Fruit fly (Drosophila melanogaster) whole organism, embryonic: ENCODE measurements around the gene CG5910.

Source experiments
- B-H1 ChIP-seq: fragments of 200-800 bp; sonication (Bioruptor generic); IDR thresholded peaks from 3 replicates; pipeline ENCODE4 v1.3.6; 2022; ENCODE audit warnings: missing biosample characterization, missing genetic modification characterization
- Bdp1 ChIP-seq: fragments of 200-800 bp; sonication (Bioruptor generic); optimal IDR thresholded peaks from 3 replicates; lab custom pipeline; 2016; ENCODE audit warnings: missing biosample characterization, missing genetic modification characterization
- C15 ChIP-seq: fragments of 200-800 bp; sonication (Bioruptor generic); IDR thresholded peaks from 3 replicates; pipeline ENCODE4 v1.3.6; 2022; ENCODE audit warnings: missing biosample characterization, missing genetic modification characterization
- CG1024 ChIP-seq: fragments of 200-800 bp; sonication (Bioruptor generic); IDR thresholded peaks from 2 replicates; pipeline ENCODE4 v1.3.6; 2022; ENCODE audit warnings: missing biosample characterization, missing genetic modification characterization
- CG13775 ChIP-seq: fragments of 200-800 bp; sonication (Bioruptor generic); optimal IDR thresholded peaks from 3 replicates; lab custom pipeline; 2017; ENCODE audit warnings: missing biosample characterization, mild to moderate bottlenecking, missing genetic modification characterization
- CG13894 ChIP-seq: fragments of 200-800 bp; sonication (Bioruptor generic); optimal IDR thresholded peaks from 3 replicates; lab custom pipeline; 2018; ENCODE audit warnings: missing biosample characterization, mild to moderate bottlenecking, missing genetic modification characterization, moderate library complexity
- CG14667 ChIP-seq: fragments of 200-800 bp; sonication (Bioruptor generic); IDR thresholded peaks from 2 replicates; pipeline ENCODE4 v1.3.6; 2022; ENCODE audit warnings: missing biosample characterization, missing genetic modification characterization
- CG17186 ChIP-seq: fragments of 200-800 bp; sonication (Bioruptor generic); optimal IDR thresholded peaks from 3 replicates; lab custom pipeline; 2017; ENCODE audit warnings: missing biosample characterization, missing genetic modification reagents, missing genetic modification characterization
- CG17385 ChIP-seq: fragments of 200-800 bp; sonication (Bioruptor generic); optimal IDR thresholded peaks from 3 replicates; lab custom pipeline; 2018; ENCODE audit warnings: missing biosample characterization, mild to moderate bottlenecking, missing genetic modification characterization
- CG17829 ChIP-seq: fragments of 200-800 bp; optimal IDR thresholded peaks from 2 replicates; lab custom pipeline; 2019; ENCODE audit warnings: missing biosample characterization, mild to moderate bottlenecking, missing genetic modification characterization, moderate library complexity
- CG1792 ChIP-seq: fragments of 200-800 bp; sonication (Bioruptor generic); optimal IDR thresholded peaks from 2 replicates; lab custom pipeline; 2016; ENCODE audit warnings: missing biosample characterization, missing genetic modification characterization
- CG2889 ChIP-seq: fragments of 200-800 bp; sonication (Bioruptor generic); IDR thresholded peaks from 3 replicates; pipeline ENCODE4 v1.3.6; 2022; ENCODE audit warnings: missing biosample characterization, missing genetic modification characterization
- CG31224 ChIP-seq: fragments of 200-800 bp; sonication (Bioruptor generic); IDR thresholded peaks from 2 replicates; pipeline ENCODE4 v1.3.6; 2022; ENCODE audit warnings: missing biosample characterization, missing genetic modification characterization
- CG6683 ChIP-seq: fragments of 200-800 bp; sonication (Bioruptor generic); optimal IDR thresholded peaks from 2 replicates; lab custom pipeline; 2017; ENCODE audit warnings: missing biosample characterization, mild to moderate bottlenecking, missing genetic modification characterization, missing genetic modification reagents
- CG7357 ChIP-seq: fragments of 200-800 bp; sonication (Bioruptor generic); IDR thresholded peaks from 3 replicates; pipeline ENCODE4 v1.3.6; 2022; ENCODE audit warnings: missing biosample characterization, missing genetic modification characterization
- CG8281 ChIP-seq: fragments of 200-800 bp; sonication (Bioruptor generic); optimal IDR thresholded peaks from 2 replicates; lab custom pipeline; 2018; ENCODE audit warnings: missing biosample characterization, mild to moderate bottlenecking, missing genetic modification characterization, moderate library complexity
- CTCF ChIP-seq: fragments of 200-800 bp; sonication (Bioruptor generic); optimal IDR thresholded peaks from 2 replicates; lab custom pipeline; 2017; ENCODE audit warnings: missing biosample characterization, mild to moderate bottlenecking, missing genetic modification characterization, moderate library complexity
- D ChIP-seq, 2 experiments: fragments of 200-800 bp in 1 of 2; fragments of >200 bp in 1 of 2; sonication (Bioruptor generic) in 1 of 2; optimal IDR thresholded peaks; 2 replicates in 1 of 2; 3 replicates in 1 of 2; lab custom pipeline; 2017; ENCODE audit warnings: mild to moderate bottlenecking in 1 of 2, missing biosample characterization in 1 of 2, missing genetic modification characterization in 1 of 2, missing genetic modification reagents in 1 of 2
- Dad ChIP-seq: fragments of 200-800 bp; sonication (Bioruptor generic); optimal IDR thresholded peaks from 3 replicates; lab custom pipeline; 2016; ENCODE audit warnings: missing biosample characterization, missing genetic modification characterization
- Dip2 ChIP-seq: fragments of 200-800 bp; sonication (Bioruptor generic); IDR thresholded peaks from 2 replicates; pipeline ENCODE4 v1.3.6; 2022; ENCODE audit warnings: missing biosample characterization, missing genetic modification characterization
- Doc2 ChIP-seq: fragments of 200-800 bp; sonication (Bioruptor generic); IDR thresholded peaks from 2 replicates; pipeline ENCODE4 v1.3.6; 2022; ENCODE audit warnings: missing biosample characterization, missing genetic modification characterization
- Gsc ChIP-seq: fragments of 200-800 bp; sonication (Bioruptor generic); IDR thresholded peaks from 2 replicates; pipeline ENCODE4 v1.3.6; 2022; ENCODE audit warnings: missing biosample characterization, missing genetic modification characterization
- HmgD ChIP-seq: fragments of 200-800 bp; sonication (Bioruptor generic); optimal IDR thresholded peaks from 3 replicates; lab custom pipeline; 2016; ENCODE audit warnings: missing biosample characterization, missing genetic modification characterization
- MESR4 ChIP-seq: fragments of 200-800 bp; sonication (Bioruptor generic); optimal IDR thresholded peaks from 2 replicates; lab custom pipeline; 2018; ENCODE audit warnings: missing biosample characterization, mild to moderate bottlenecking, missing genetic modification characterization, moderate library complexity
- Oaz ChIP-seq: fragments of 200-800 bp; sonication (Bioruptor generic); IDR thresholded peaks from 2 replicates; pipeline ENCODE4 v1.3.6; 2022; ENCODE audit warnings: missing biosample characterization, missing genetic modification characterization
- Sin3A ChIP-seq: fragments of >200 bp; optimal IDR thresholded peaks from 2 replicates; lab custom pipeline; 2018
- Six4 ChIP-seq: fragments of 200-800 bp; sonication (Bioruptor generic); optimal IDR thresholded peaks from 2 replicates; lab custom pipeline; 2016; ENCODE audit warnings: missing biosample characterization, missing genetic modification characterization
- Sox102F ChIP-seq: fragments of 200-800 bp; sonication (Bioruptor generic); optimal IDR thresholded peaks from 2 replicates; lab custom pipeline; 2018; ENCODE audit warnings: missing biosample characterization, mild to moderate bottlenecking, missing genetic modification characterization, moderate library complexity
- Trl ChIP-seq, 3 experiments: fragments of >200 bp in 2 of 3; fragments of 200-800 bp in 1 of 3; sonication (Bioruptor generic) in 1 of 3; optimal IDR thresholded peaks; 2 replicates in 1 of 3; 3 replicates in 2 of 3; lab custom pipeline; 2016 to 2017; ENCODE audit warnings: missing biosample characterization in 1 of 3, missing genetic modification characterization in 1 of 3
- Vsx1 ChIP-seq: fragments of 200-800 bp; sonication (Bioruptor generic); optimal IDR thresholded peaks from 2 replicates; lab custom pipeline; 2017; ENCODE audit warnings: missing biosample characterization, mild to moderate bottlenecking, missing genetic modification characterization, missing genetic modification reagents
- ac ChIP-seq: fragments of 200-800 bp; sonication (Bioruptor generic); optimal IDR thresholded peaks from 3 replicates; lab custom pipeline; 2017; ENCODE audit warnings: missing biosample characterization, mild to moderate bottlenecking, missing genetic modification characterization
- bbx ChIP-seq: fragments of 200-800 bp; sonication (Bioruptor generic); IDR thresholded peaks from 2 replicates; pipeline ENCODE4 v1.3.6; 2022; ENCODE audit warnings: missing biosample characterization, missing genetic modification characterization; ENCODE audit not compliant: partially characterized antibody
- bigmax ChIP-seq: fragments of 200-800 bp; sonication (Bioruptor generic); optimal IDR thresholded peaks from 2 replicates; lab custom pipeline; 2018; ENCODE audit warnings: missing biosample characterization, mild to moderate bottlenecking, missing genetic modification characterization
- dan ChIP-seq: fragments of 200-800 bp; sonication (Bioruptor generic); IDR thresholded peaks from 2 replicates; pipeline ENCODE4 v1.3.6; 2022; ENCODE audit warnings: missing biosample characterization, missing genetic modification characterization
- emc ChIP-seq: fragments of 200-800 bp; sonication (Bioruptor generic); optimal IDR thresholded peaks from 2 replicates; lab custom pipeline; 2016; ENCODE audit warnings: missing biosample characterization, missing genetic modification characterization
- hkb ChIP-seq, 2 experiments: fragments of 200-800 bp in 1 of 2; fragments of >200 bp in 1 of 2; sonication (Bioruptor generic) in 1 of 2; IDR thresholded peaks in 1 of 2; optimal IDR thresholded peaks in 1 of 2; 2 replicates each; pipeline versions ENCODE4 v1.3.6 to Lab custom; 2017 to 2022; ENCODE audit warnings: missing biosample characterization in 1 of 2, missing genetic modification characterization in 1 of 2
- ind ChIP-seq: fragments of 200-800 bp; sonication (Bioruptor generic); optimal IDR thresholded peaks from 3 replicates; lab custom pipeline; 2016; ENCODE audit warnings: missing biosample characterization, missing genetic modification characterization
- jing ChIP-seq: fragments of 200-800 bp; sonication (Bioruptor generic); optimal IDR thresholded peaks from 2 replicates; lab custom pipeline; 2018; ENCODE audit warnings: missing biosample characterization, mild to moderate bottlenecking, missing genetic modification characterization
- klu ChIP-seq: fragments of 200-800 bp; sonication (Bioruptor generic); IDR thresholded peaks from 2 replicates; pipeline ENCODE4 v1.3.6; 2022; ENCODE audit warnings: missing biosample characterization, missing genetic modification characterization
- otp ChIP-seq: fragments of 200-800 bp; sonication (Bioruptor generic); IDR thresholded peaks from 3 replicates; pipeline ENCODE4, ENCODE4 v1.3.6; 2022; ENCODE audit warnings: missing biosample characterization, missing genetic modification characterization
- peb ChIP-seq: fragments of 200-800 bp; sonication (Bioruptor generic); IDR thresholded peaks from 2 replicates; pipeline ENCODE4 v1.3.6; 2022; ENCODE audit warnings: missing biosample characterization, missing genetic modification characterization
- salm ChIP-seq: fragments of 200-800 bp; sonication (Bioruptor generic); optimal IDR thresholded peaks from 2 replicates; lab custom pipeline; 2018; ENCODE audit warnings: missing biosample characterization, mild to moderate bottlenecking, missing genetic modification characterization
- sens ChIP-seq: fragments of 200-800 bp; sonication (Bioruptor generic); peaks from one replicate; lab custom pipeline; 2016; ENCODE audit warnings: missing biosample characterization, missing genetic modification characterization
- sisA ChIP-seq: fragments of 200-800 bp; sonication (Bioruptor generic); IDR thresholded peaks from 2 replicates; pipeline ENCODE4 v1.3.6; 2022; ENCODE audit warnings: missing biosample characterization, missing genetic modification characterization
- slou ChIP-seq: fragments of 200-800 bp; sonication (Bioruptor generic); optimal IDR thresholded peaks from 3 replicates; lab custom pipeline; 2016; ENCODE audit warnings: missing biosample characterization, missing genetic modification characterization
- tin ChIP-seq: fragments of 200-800 bp; sonication (Bioruptor generic); optimal IDR thresholded peaks from 3 replicates; lab custom pipeline; 2016; ENCODE audit warnings: missing biosample characterization, missing genetic modification characterization
- tio ChIP-seq: fragments of 200-800 bp; sonication (Bioruptor generic); optimal IDR thresholded peaks from 2 replicates; lab custom pipeline; 2017; ENCODE audit warnings: missing biosample characterization, missing genetic modification characterization, inconsistent platforms
- tna ChIP-seq: fragments of 200-800 bp; sonication (Bioruptor generic); IDR thresholded peaks from 2 replicates; pipeline ENCODE4 v1.3.6; 2022; ENCODE audit warnings: missing biosample characterization, missing genetic modification characterization; ENCODE audit not compliant: partially characterized antibody
- vnd ChIP-seq: fragments of 200-800 bp; sonication (Bioruptor generic); IDR thresholded peaks from 3 replicates; pipeline ENCODE4 v1.3.6; 2022; ENCODE audit warnings: missing biosample characterization, missing genetic modification characterization; ENCODE audit not compliant: partially characterized antibody
- zfh1 ChIP-seq: fragments of 200-800 bp; sonication (Bioruptor generic); IDR thresholded peaks from 3 replicates; pipeline ENCODE4 v1.3.6; 2022; ENCODE audit warnings: missing biosample characterization, missing genetic modification characterization

CG5910 gene

dm6 chr3L:20405971-20406948 lies 36.0 kb upstream of the CG5910 start (continued):
- TF ChIP-seq CG1792 (no peak), CG17385 (GFP tag; lab: Kevin White, UChicago) (peak; percentile 45), CG6683 (no peak), CG17829 (tag; lab: Kevin White, UChicago) (no peak), CG2889 (GFP tag; lab: Robert Waterston, UW) (no peak), CG17186 (GFP tag; lab: Kevin White, UChicago) (no peak), klu (GFP tag; lab: Robert Waterston, UW) (no peak), CG1024 (no peak), bigmax (GFP tag; lab: Kevin White, UChicago) (no peak), salm (tag; lab: Kevin White, UChicago) (peak; percentile 67), Gsc (GFP tag; lab: Robert Waterston, UW) (no peak), Six4 (no peak), ac (peak; percentile 21), vnd (GFP tag; lab: Robert Waterston, UW) (no peak), CG31224 (GFP tag; lab: Robert Waterston, UW) (no peak), Bdp1 (GFP tag; lab: Kevin White, UChicago) (no peak), Dad (GFP tag; lab: Kevin White, UChicago) (no peak), zfh1 (no peak), tna (GFP tag; lab: Robert Waterston, UW) (no peak), HmgD (GFP tag; lab: Kevin White, UChicago) (no peak), Sin3A (no peak), Dip2 (GFP tag; lab: Robert Waterston, UW) (no peak), tio (GFP tag; lab: Kevin White, UChicago) (no peak), C15 (GFP tag; lab: Robert Waterston, UW) (no peak), CG8281 (tag; lab: Kevin White, UChicago) (peak; percentile 68), CG13775 (GFP tag; lab: Kevin White, UChicago) (no peak), CG7357 (GFP tag; lab: Robert Waterston, UW) (no peak), CG14667 (GFP tag; lab: Robert Waterston, UW) (no peak), otp (GFP tag; lab: Robert Waterston, UW) (no peak), B-H1 (GFP tag; lab: Robert Waterston, UW) (no peak), Oaz (GFP tag; lab: Robert Waterston, UW) (no peak), peb (GFP tag; lab: Robert Waterston, UW) (no peak), slou (GFP tag; lab: Kevin White, UChicago) (no peak), ind (GFP tag; lab: Kevin White, UChicago) (no peak), Doc2 (GFP tag; lab: Robert Waterston, UW) (no peak), sisA (GFP tag; lab: Robert Waterston, UW) (no peak), jing (no peak), MESR4 (GFP tag; lab: Kevin White, UChicago) (no peak), D (optimal IDR thresholded peaks at IDR 0.05; lab: Kevin White, UChicago) (no peak), D (GFP tag; optimal IDR thresholded peaks at IDR 0.05; lab: Kevin White, UChicago) (no peak), Vsx1 (GFP tag; lab: Kevin White, UChicago) (peak; percentile 72), tin (GFP tag; lab: Kevin White, UChicago) (no peak), sens (GFP tag; lab: Kevin White, UChicago) (peak; percentile 66), CTCF (GFP tag; lab: Kevin White, UChicago) (peak; percentile 55), dan (GFP tag; lab: Robert Waterston, UW) (no peak), CG13894 (tag; lab: Kevin White, UChicago) (no peak), Trl (optimal IDR thresholded peaks at IDR 0.05; lab: Kevin White, UChicago) (no peak), Trl (GFP tag; optimal IDR thresholded peaks at IDR 0.05; lab: Kevin White, UChicago) (no peak), Sox102F (GFP tag; lab: Kevin White, UChicago) (no peak), emc (no peak), hkb (optimal IDR thresholded peaks at IDR 0.05; lab: Kevin White, UChicago) (no peak), hkb (GFP tag; IDR thresholded peaks at IDR 0.05; lab: Robert Waterston, UW) (peak; percentile 38; the same call in 1 of the 2 replicates), bbx (GFP tag; lab: Robert Waterston, UW) (no peak)
